Worm (Caenorhabditis elegans) whole organism, L1 larva: ENCODE measurements around the gene C14A4.7.

ENCODE experiments used
- ama-1 ChIP-seq: fragments of 150-350 bp; optimal IDR thresholded peaks from 2 replicates; lab custom pipeline; 2014
- ets-5 ChIP-seq: fragments of 200-800 bp; sonication (Bioruptor generic); IDR thresholded peaks from 2 replicates; pipeline ENCODE4 v1.3.6; 2022; ENCODE audit warnings: missing genetic modification characterization, missing compliant biosample characterization
- fkh-8 ChIP-seq: sonication (generic microtip); optimal IDR thresholded peaks from 2 replicates; lab custom pipeline; 2016; ENCODE audit warnings: mild to moderate bottlenecking, missing genetic modification characterization, missing compliant biosample characterization
- lin-35 ChIP-seq, 2 experiments: fragments of 150-350 bp; optimal IDR thresholded peaks; 2 replicates each; lab custom pipeline; 2014; ENCODE audit warnings: missing biosample characterization in 2 of 2, missing genetic modification characterization in 2 of 2, missing genetic modification reagents in 2 of 2
- skn-1 ChIP-seq: fragments of 150-350 bp; optimal IDR thresholded peaks from 2 replicates; lab custom pipeline; 2014; ENCODE audit warnings: missing biosample characterization, missing genetic modification characterization
- unc-30 ChIP-seq: sonication (generic microtip); optimal IDR thresholded peaks from 2 replicates; lab custom pipeline; 2017; ENCODE audit warnings: missing biosample characterization, missing genetic modification characterization

ce11 chrII:10627963-10628362 lies 31.6 kb upstream of the C14A4.7 start, which contains the start of gene M28.8:
- TF ChIP-seq lin-35 (GFP tag; optimal IDR thresholded peaks at IDR 0.05; lab: Kevin White, UChicago) = no peak
- no peak for TF ChIP-seq ama-1 (lab: Kevin White, UChicago)
- no peak for TF ChIP-seq fkh-8
- TF ChIP-seq skn-1 = no peak
- TF ChIP-seq ets-5 (GFP tag; lab: Robert Waterston, UW) = no peak
- no peak for TF ChIP-seq unc-30 (tag; lab: Kevin White, UChicago)
